Worm (Caenorhabditis elegans) whole organism, L3 larva: Measurements from ENCODE around the gene gpx-7.

Source experiments
- ZK546.5 ChIP-seq: sonication (generic microtip); optimal IDR thresholded peaks from 2 replicates; lab custom pipeline; 2017; ENCODE audit warnings: missing biosample characterization, missing genetic modification characterization
- aly-2 ChIP-seq: fragments of 150-350 bp; optimal IDR thresholded peaks from 2 replicates; lab custom pipeline; 2014; ENCODE audit warnings: missing biosample characterization, missing genetic modification characterization
- ama-1 ChIP-seq: fragments of 150-350 bp; optimal IDR thresholded peaks from 2 replicates; lab custom pipeline; 2018
- ceh-16 ChIP-seq: sonication (generic microtip); optimal IDR thresholded peaks from 2 replicates; lab custom pipeline; 2017; ENCODE audit warnings: missing biosample characterization, missing genetic modification characterization
- ceh-28 ChIP-seq: fragments of 150-350 bp; optimal IDR thresholded peaks from 2 replicates; lab custom pipeline; 2014; ENCODE audit warnings: missing biosample characterization, missing genetic modification reagents, missing genetic modification characterization
- ceh-82 ChIP-seq: fragments of 150-350 bp; optimal IDR thresholded peaks from 2 replicates; lab custom pipeline; 2014; ENCODE audit warnings: missing biosample characterization, missing genetic modification characterization
- ceh-9 ChIP-seq: sonication (generic microtip); optimal IDR thresholded peaks from 2 replicates; lab custom pipeline; 2018; ENCODE audit warnings: missing biosample characterization, missing genetic modification characterization
- daf-12 ChIP-seq: fragments of 150-350 bp; optimal IDR thresholded peaks from 2 replicates; lab custom pipeline; 2014; ENCODE audit warnings: missing biosample characterization, missing genetic modification reagents, missing genetic modification characterization
- egl-27 ChIP-seq: sonication (generic microtip); optimal IDR thresholded peaks from 4 replicates; lab custom pipeline; 2017; ENCODE audit warnings: missing biosample characterization, missing genetic modification reagents, missing genetic modification characterization
- egl-5 ChIP-seq: fragments of 150-350 bp; optimal IDR thresholded peaks from 2 replicates; lab custom pipeline; 2017; ENCODE audit warnings: missing biosample characterization, missing genetic modification reagents, missing genetic modification characterization, inconsistent platforms
- elt-1 ChIP-seq: fragments of 150-350 bp; optimal IDR thresholded peaks from 2 replicates; lab custom pipeline; 2014; ENCODE audit warnings: missing biosample characterization, missing genetic modification characterization
- elt-2 ChIP-seq: sonication (generic microtip); optimal IDR thresholded peaks from 2 replicates; lab custom pipeline; 2016; ENCODE audit warnings: missing genetic modification reagents, mild to moderate bottlenecking, missing genetic modification characterization, missing compliant biosample characterization
- elt-3 ChIP-seq, 3 experiments: fragments of 150-350 bp in 1 of 3; sonication (generic microtip) in 2 of 3; optimal IDR thresholded peaks; 2 replicates in 2 of 3; 4 replicates in 1 of 3; lab custom pipeline; 2014 to 2017; ENCODE audit warnings: missing biosample characterization in 3 of 3, missing genetic modification characterization in 3 of 3
- eor-1 ChIP-seq, 2 experiments: fragments of 150-350 bp; optimal IDR thresholded peaks; 2 replicates each; lab custom pipeline; 2014 to 2018; ENCODE audit warnings: missing biosample characterization in 2 of 2, missing genetic modification characterization in 2 of 2
- fkh-10 ChIP-seq: sonication (generic microtip); optimal IDR thresholded peaks from 2 replicates; lab custom pipeline; 2017; ENCODE audit warnings: missing biosample characterization, missing genetic modification reagents, missing genetic modification characterization
- fkh-2 ChIP-seq: fragments of 150-350 bp; optimal IDR thresholded peaks from 2 replicates; lab custom pipeline; 2014; ENCODE audit warnings: missing biosample characterization, missing genetic modification reagents, missing genetic modification characterization
- fos-1 ChIP-seq: fragments of 150-350 bp; optimal IDR thresholded peaks from 2 replicates; lab custom pipeline; 2014; ENCODE audit warnings: missing biosample characterization, missing genetic modification characterization
- hmg-11 ChIP-seq: sonication (generic microtip); optimal IDR thresholded peaks from 2 replicates; lab custom pipeline; 2016; ENCODE audit warnings: missing genetic modification characterization, missing compliant biosample characterization
- jun-1 ChIP-seq: fragments of 150-350 bp; optimal IDR thresholded peaks from 2 replicates; lab custom pipeline; 2014; ENCODE audit warnings: missing biosample characterization, missing genetic modification reagents, missing genetic modification characterization
- lin-15B ChIP-seq: fragments of 150-350 bp; optimal IDR thresholded peaks from 2 replicates; lab custom pipeline; 2014; ENCODE audit warnings: missing biosample characterization, missing genetic modification characterization
- lin-39 ChIP-seq: fragments of 150-350 bp; optimal IDR thresholded peaks from 2 replicates; lab custom pipeline; 2018; ENCODE audit warnings: missing biosample characterization, missing genetic modification reagents, missing genetic modification characterization
- lsy-12 ChIP-seq: sonication (generic microtip); optimal IDR thresholded peaks from 2 replicates; lab custom pipeline; 2016; ENCODE audit warnings: mild to moderate bottlenecking, missing genetic modification characterization, missing compliant biosample characterization
- mdl-1 ChIP-seq: fragments of 150-350 bp; optimal IDR thresholded peaks from 2 replicates; lab custom pipeline; 2014; ENCODE audit warnings: missing biosample characterization, missing genetic modification characterization
- mml-1 ChIP-seq: fragments of 150-350 bp; sonication (generic microtip); optimal IDR thresholded peaks from 3 replicates; lab custom pipeline; 2014; ENCODE audit warnings: missing biosample characterization, missing genetic modification characterization
- nfya-1 ChIP-seq: sonication (generic microtip); optimal IDR thresholded peaks from 2 replicates; lab custom pipeline; 2017; ENCODE audit warnings: missing genetic modification characterization, mild to moderate bottlenecking, missing compliant biosample characterization, antibody characterized with exemption, moderate library complexity; ENCODE audit not compliant: insufficient read depth
- nhr-11 ChIP-seq: fragments of 150-350 bp; optimal IDR thresholded peaks from 2 replicates; lab custom pipeline; 2014; ENCODE audit warnings: missing biosample characterization, missing genetic modification characterization
- nhr-12 ChIP-seq: fragments of 150-350 bp; optimal IDR thresholded peaks from 2 replicates; lab custom pipeline; 2014; ENCODE audit warnings: missing biosample characterization, missing genetic modification characterization
- nhr-23 ChIP-seq: fragments of 150-350 bp; optimal IDR thresholded peaks from 2 replicates; lab custom pipeline; 2014; ENCODE audit warnings: missing biosample characterization, missing genetic modification reagents, missing genetic modification characterization
- nhr-237 ChIP-seq: fragments of 150-350 bp; optimal IDR thresholded peaks from 2 replicates; lab custom pipeline; 2014; ENCODE audit warnings: missing biosample characterization, missing genetic modification characterization
- nhr-25 ChIP-seq: sonication (generic microtip); optimal IDR thresholded peaks from 2 replicates; lab custom pipeline; 2017; ENCODE audit warnings: missing biosample characterization, missing genetic modification characterization
- nhr-28 ChIP-seq: fragments of 150-350 bp; optimal IDR thresholded peaks from 2 replicates; lab custom pipeline; 2014; ENCODE audit warnings: missing biosample characterization, missing genetic modification characterization
- nhr-43 ChIP-seq: sonication (generic microtip); optimal IDR thresholded peaks from 2 replicates; lab custom pipeline; 2016; ENCODE audit warnings: mild to moderate bottlenecking, missing genetic modification characterization, missing compliant biosample characterization; ENCODE audit not compliant: poor library complexity, severe bottlenecking
- nhr-67 ChIP-seq: fragments of 150-350 bp; optimal IDR thresholded peaks from 2 replicates; lab custom pipeline; 2014; ENCODE audit warnings: missing biosample characterization, missing genetic modification characterization
- nhr-76 ChIP-seq: fragments of 150-350 bp; sonication (generic microtip); optimal IDR thresholded peaks from 5 replicates; lab custom pipeline; 2014; ENCODE audit warnings: missing biosample characterization, missing genetic modification characterization
- nhr-77 ChIP-seq: fragments of 150-350 bp; optimal IDR thresholded peaks from 2 replicates; lab custom pipeline; 2014; ENCODE audit warnings: missing biosample characterization, missing genetic modification characterization
- pha-4 ChIP-seq: fragments of 150-350 bp; optimal IDR thresholded peaks from 2 replicates; lab custom pipeline; 2014; ENCODE audit warnings: missing biosample characterization, missing genetic modification reagents, missing genetic modification characterization
- pqm-1 ChIP-seq: fragments of 150-350 bp; optimal IDR thresholded peaks from 2 replicates; lab custom pipeline; 2017; ENCODE audit warnings: missing biosample characterization, missing genetic modification characterization, inconsistent platforms
- sea-2 ChIP-seq: fragments of 150-350 bp; sonication (generic microtip); optimal IDR thresholded peaks from 4 replicates; lab custom pipeline; 2014; ENCODE audit warnings: missing biosample characterization, missing genetic modification reagents, missing genetic modification characterization
- skn-1 ChIP-seq: fragments of 150-350 bp; optimal IDR thresholded peaks from 2 replicates; lab custom pipeline; 2014; ENCODE audit warnings: missing biosample characterization, missing genetic modification characterization
- snpc-4 ChIP-seq: fragments of 150-350 bp; optimal IDR thresholded peaks from 2 replicates; lab custom pipeline; 2014; ENCODE audit warnings: missing biosample characterization, missing genetic modification characterization
- tbx-2 ChIP-seq: sonication (generic microtip); optimal IDR thresholded peaks from 2 replicates; lab custom pipeline; 2016; ENCODE audit warnings: mild to moderate bottlenecking, missing genetic modification characterization, missing compliant biosample characterization
- unc-39 ChIP-seq: sonication (generic microtip); optimal IDR thresholded peaks from 4 replicates; lab custom pipeline; 2017; ENCODE audit warnings: missing biosample characterization, missing genetic modification characterization
- unc-62 ChIP-seq: fragments of 150-350 bp; sonication (generic microtip); optimal IDR thresholded peaks from 4 replicates; lab custom pipeline; 2014; ENCODE audit warnings: missing biosample characterization, missing genetic modification reagents, missing genetic modification characterization
- zag-1 ChIP-seq: fragments of 150-350 bp; optimal IDR thresholded peaks from 2 replicates; lab custom pipeline; 2014; ENCODE audit warnings: missing biosample characterization, missing genetic modification characterization
- ztf-11 ChIP-seq: fragments of 150-350 bp; optimal IDR thresholded peaks from 2 replicates; lab custom pipeline; 2014; ENCODE audit warnings: missing biosample characterization, missing genetic modification characterization
- ztf-4 ChIP-seq: fragments of 150-350 bp; optimal IDR thresholded peaks from 2 replicates; lab custom pipeline; 2014; ENCODE audit warnings: missing biosample characterization, missing genetic modification characterization

Gene gpx-7

ce11 chrX:7827989-7828388, 28.4 kb upstream of the gpx-7 start:
- TF ChIP-seq lsy-12 (tag; lab: Kevin White, UChicago) (no peak), pha-4 (tag; lab: Kevin White, UChicago) (peak; percentile 62), pqm-1 (tag; lab: Kevin White, UChicago) (peak; percentile 8)
- TF ChIP-seq, all 47 proteins: peak for 2

- no peak for TF ChIP-seq pha-4 (tag; lab: Kevin White, UChicago)
- peak; percentile 30 for TF ChIP-seq nhr-23 (tag; lab: Kevin White, UChicago)
- TF ChIP-seq nhr-12 (tag; lab: Kevin White, UChicago): no peak
- TF ChIP-seq nhr-25 (tag; lab: Kevin White, UChicago): peak; percentile 58
- TF ChIP-seq elt-2 (tag; lab: Kevin White, UChicago): no peak
- no peak for TF ChIP-seq aly-2 (tag; lab: Kevin White, UChicago)
- no peak for TF ChIP-seq mml-1
- no peak for TF ChIP-seq lin-15B (tag; lab: Kevin White, UChicago)
- TF ChIP-seq ZK546.5 (tag; lab: Kevin White, UChicago): no peak
- no peak for TF ChIP-seq nhr-237 (tag; lab: Kevin White, UChicago)
These were observed 27.1 kb upstream of the gpx-7 start for ce11 chrX:7826590-7827260.

ce11 chrX:7825707-7826106, 26.1 kb upstream of the gpx-7 start:
- TF ChIP-seq nhr-12 (tag; lab: Kevin White, UChicago): peak; percentile 13
- TF ChIP-seq nhr-237 (tag; lab: Kevin White, UChicago): no peak
- no peak for TF ChIP-seq zag-1 (tag; lab: Kevin White, UChicago)
- TF ChIP-seq nhr-77 (tag; lab: Kevin White, UChicago): no peak
- no peak for TF ChIP-seq fos-1 (tag; lab: Kevin White, UChicago)
- no peak for TF ChIP-seq ztf-4 (tag; lab: Kevin White, UChicago)
- no peak for TF ChIP-seq egl-27 (tag; lab: Kevin White, UChicago)
- TF ChIP-seq mml-1: no peak
- TF ChIP-seq elt-2 (tag; lab: Kevin White, UChicago): peak; percentile 50
- TF ChIP-seq pha-4 (tag; lab: Kevin White, UChicago): peak; percentile 70
- TF ChIP-seq aly-2 (tag; lab: Kevin White, UChicago): no peak
- no peak for TF ChIP-seq daf-12 (tag; lab: Kevin White, UChicago)
- TF ChIP-seq ztf-11 (tag; lab: Kevin White, UChicago): no peak
- TF ChIP-seq eor-1 (tag; optimal IDR thresholded peaks at IDR 0.05; lab: Kevin White, UChicago): no peak
- no peak for TF ChIP-seq nhr-28 (tag; lab: Kevin White, UChicago)
- TF ChIP-seq jun-1 (tag; lab: Kevin White, UChicago): peak; percentile 41
- TF ChIP-seq nfya-1 (tag; lab: Kevin White, UChicago): peak; percentile 56
- no peak for TF ChIP-seq ceh-82
- peak; percentile 26 for TF ChIP-seq lsy-12 (tag; lab: Kevin White, UChicago)
- TF ChIP-seq hmg-11 (tag; lab: Kevin White, UChicago): peak; percentile 4
- TF ChIP-seq tbx-2 (tag; lab: Kevin White, UChicago): peak; percentile 7
- no peak for TF ChIP-seq sea-2 (GFP tag; lab: Kevin White, UChicago)
- no peak for TF ChIP-seq nhr-67 (tag; lab: Kevin White, UChicago)
- no peak for TF ChIP-seq skn-1 (tag; lab: Kevin White, UChicago)
- no peak for TF ChIP-seq unc-62 (GFP tag; lab: Kevin White, UChicago)
- peak in 2 of 3 experiments; percentile 50 to 58 for TF ChIP-seq elt-3 (tag; optimal IDR thresholded peaks at IDR 0.05; lab: Kevin White, UChicago)
- no peak for TF ChIP-seq ceh-9 (tag; lab: Kevin White, UChicago)
- TF ChIP-seq mdl-1: no peak
- TF ChIP-seq pqm-1 (tag; lab: Kevin White, UChicago): no peak
- TF ChIP-seq snpc-4 (tag; lab: Kevin White, UChicago): no peak
- peak; percentile 84 for TF ChIP-seq ceh-28 (tag; lab: Kevin White, UChicago)
- TF ChIP-seq ama-1 (lab: Kevin White, UChicago): peak; percentile 77
- peak; percentile 18 for TF ChIP-seq egl-5
- no peak for TF ChIP-seq fkh-2 (tag; lab: Kevin White, UChicago)
- no peak for TF ChIP-seq ceh-16 (tag; lab: Kevin White, UChicago)
- TF ChIP-seq nhr-25 (tag; lab: Kevin White, UChicago): peak; percentile 84
- TF ChIP-seq lin-39 (tag; lab: Kevin White, UChicago): peak; percentile 26
- TF ChIP-seq nhr-23 (tag; lab: Kevin White, UChicago): peak; percentile 53
- no peak for TF ChIP-seq fkh-10 (GFP tag; lab: Kevin White, UChicago)
- no peak for TF ChIP-seq nhr-11 (tag; lab: Kevin White, UChicago)
- peak; percentile 31 for TF ChIP-seq nhr-43 (tag; lab: Kevin White, UChicago)
- TF ChIP-seq elt-1 (tag; lab: Kevin White, UChicago): peak; percentile 91
- no peak for TF ChIP-seq unc-39
- no peak for TF ChIP-seq nhr-76 (tag; lab: Kevin White, UChicago)
